Fruit fly (Drosophila melanogaster) whole organism, prepupa: ENCODE measurements around the gene CG43345.

Experiments
- CG15336 ChIP-seq: fragments of 200-800 bp; sonication (Bioruptor generic); IDR thresholded peaks from 2 replicates; pipeline ENCODE4 v1.3.6; 2022; ENCODE audit warnings: missing biosample characterization, missing genetic modification characterization
- CG34406 ChIP-seq: fragments of 200-800 bp; sonication (Bioruptor generic); optimal IDR thresholded peaks from 3 replicates; lab custom pipeline; 2016; ENCODE audit warnings: missing biosample characterization, missing genetic modification characterization
- CG3919 ChIP-seq: fragments of 200-800 bp; sonication (Bioruptor generic); optimal IDR thresholded peaks from 3 replicates; lab custom pipeline; 2016; ENCODE audit warnings: missing biosample characterization, missing genetic modification characterization
- CG6163 ChIP-seq: fragments of 200-800 bp; sonication (Bioruptor generic); IDR thresholded peaks from 3 replicates; pipeline ENCODE4 v1.3.6; 2022; ENCODE audit warnings: missing biosample characterization, missing genetic modification characterization
- CG6276 ChIP-seq: fragments of 200-800 bp; sonication (Bioruptor generic); optimal IDR thresholded peaks from 2 replicates; lab custom pipeline; 2017; ENCODE audit warnings: missing biosample characterization, mild to moderate bottlenecking, missing genetic modification characterization
- CG6792 ChIP-seq: fragments of 200-800 bp; sonication (Bioruptor generic); optimal IDR thresholded peaks from 3 replicates; lab custom pipeline; 2016; ENCODE audit warnings: missing biosample characterization, missing genetic modification characterization
- CG6808 ChIP-seq: fragments of 200-800 bp; sonication (Bioruptor generic); optimal IDR thresholded peaks from 3 replicates; lab custom pipeline; 2017; ENCODE audit warnings: missing biosample characterization, missing genetic modification characterization, mild to moderate bottlenecking, moderate library complexity, missing genetic modification reagents
- CG8319 ChIP-seq: fragments of 200-800 bp; sonication (Bioruptor generic); optimal IDR thresholded peaks from 3 replicates; lab custom pipeline; 2016; ENCODE audit warnings: missing biosample characterization, missing genetic modification characterization
- CG8632 ChIP-seq: fragments of 200-800 bp; sonication (Bioruptor generic); optimal IDR thresholded peaks from 3 replicates; lab custom pipeline; 2016; ENCODE audit warnings: missing biosample characterization, missing genetic modification characterization
- Hr4 ChIP-seq: fragments of 200-800 bp; sonication (Bioruptor generic); optimal IDR thresholded peaks from 3 replicates; lab custom pipeline; 2016; ENCODE audit warnings: missing biosample characterization, missing genetic modification characterization
- cyc ChIP-seq: fragments of 200-800 bp; sonication (Bioruptor generic); optimal IDR thresholded peaks from 3 replicates; lab custom pipeline; 2016; ENCODE audit warnings: missing biosample characterization, missing genetic modification characterization
- dsx ChIP-seq: fragments of 200-800 bp; optimal IDR thresholded peaks from 3 replicates; lab custom pipeline; 2019; ENCODE audit warnings: missing biosample characterization, mild to moderate bottlenecking, missing genetic modification characterization, moderate library complexity; ENCODE audit not compliant: poor library complexity, severe bottlenecking
- net ChIP-seq: fragments of 200-800 bp; sonication (Bioruptor generic); optimal IDR thresholded peaks from 3 replicates; lab custom pipeline; 2016; ENCODE audit warnings: missing biosample characterization, missing genetic modification characterization
- ss ChIP-seq, 2 experiments: fragments of 200-800 bp; sonication (Bioruptor generic); optimal IDR thresholded peaks; 2 replicates in 1 of 2; 3 replicates in 1 of 2; lab custom pipeline; 2017 to 2018; ENCODE audit warnings: mild to moderate bottlenecking in 2 of 2, missing biosample characterization in 2 of 2, missing genetic modification characterization in 2 of 2, moderate library complexity in 1 of 2

- peak; percentile 94 for TF ChIP-seq CG6792 (GFP tag; lab: Kevin White, UChicago)
- peak; percentile 93 for TF ChIP-seq Hr4 (GFP tag; lab: Kevin White, UChicago)
- peak; percentile 96 for TF ChIP-seq CG3919
- TF ChIP-seq CG15336 (GFP tag; lab: Robert Waterston, UW) = peak; percentile 88
- peak; percentile 90 for TF ChIP-seq CG8319 (GFP tag; lab: Kevin White, UChicago)
- TF ChIP-seq dsx (GFP tag; lab: Kevin White, UChicago) = peak; percentile 88
- TF ChIP-seq CG6276 = no peak
- peak; percentile 94 for TF ChIP-seq CG6163 (GFP tag; lab: Robert Waterston, UW)
- peak; percentile 89 for TF ChIP-seq CG6808
- peak; percentile 95 for TF ChIP-seq net (GFP tag; lab: Kevin White, UChicago)
- TF ChIP-seq CG34406 (GFP tag; lab: Kevin White, UChicago) = peak; percentile 95
- TF ChIP-seq CG8632 (GFP tag; lab: Kevin White, UChicago) = peak; percentile 95
- TF ChIP-seq ss (GFP tag; optimal IDR thresholded peaks at IDR 0.05; lab: Kevin White, UChicago) = peak; percentile 78 to 89
- TF ChIP-seq cyc (GFP tag; lab: Kevin White, UChicago) = peak; percentile 93
Measured at dm6 chr2L:21158554-21158953, 9.8 kb downstream of the CG43345 start, which contains the start of the genes Coq3 and Pld3.
